Worm (Caenorhabditis elegans): Measurements from ENCODE around the gene C47D12.5.

C47D12.5 gene

DNA sequence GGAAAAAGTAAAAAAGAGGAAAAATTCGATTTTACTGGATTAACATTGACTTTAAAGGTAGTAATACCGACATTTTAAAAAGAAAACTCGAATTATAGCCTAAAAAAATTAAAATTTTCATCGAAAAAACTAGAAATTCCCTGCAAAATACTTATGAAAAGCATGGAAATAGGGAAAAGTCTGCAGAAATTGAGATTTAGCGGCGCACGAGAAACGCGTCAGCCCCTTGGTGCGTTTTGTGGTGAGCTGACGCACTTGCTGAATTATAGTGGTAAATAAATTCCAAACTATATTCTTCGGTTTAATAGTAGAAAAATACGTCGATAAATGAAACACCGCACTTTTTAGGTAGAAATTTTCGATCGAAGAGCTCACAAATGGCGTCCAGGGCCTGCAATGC is 9.4 kb upstream of the C47D12.5 start:
- TF ChIP-seq M03D4.4 (tag; optimal IDR thresholded peaks at IDR 0.05) (peak; percentile 15), mab-5 (tag; optimal IDR thresholded peaks at IDR 0.05) (no peak), sptf-1 (tag; optimal IDR thresholded peaks at IDR 0.05) (peak; percentile 63), blmp-1 (tag; optimal IDR thresholded peaks at IDR 0.05) (no peak), unc-120 (tag; optimal IDR thresholded peaks at IDR 0.05; ENCODE audit: poor library complexity, severe bottlenecking) (peak; percentile 1), unc-39 (tag; optimal IDR thresholded peaks at IDR 0.05) (no peak), mep-1 (tag; optimal IDR thresholded peaks at IDR 0.05) (peak; percentile 75), pha-4 (tag; optimal IDR thresholded peaks at IDR 0.05) (peak; percentile 9), ham-2 (GFP tag; optimal IDR thresholded peaks at IDR 0.05) (peak; percentile 17), lsy-2 (tag; optimal IDR thresholded peaks at IDR 0.05) (peak; percentile 18), ceh-39 (tag; optimal IDR thresholded peaks at IDR 0.05) (no peak), lin-13 (tag; optimal IDR thresholded peaks at IDR 0.05) (peak; percentile 50), sem-2 (GFP tag; optimal IDR thresholded peaks at IDR 0.05) (no peak)

DNA sequence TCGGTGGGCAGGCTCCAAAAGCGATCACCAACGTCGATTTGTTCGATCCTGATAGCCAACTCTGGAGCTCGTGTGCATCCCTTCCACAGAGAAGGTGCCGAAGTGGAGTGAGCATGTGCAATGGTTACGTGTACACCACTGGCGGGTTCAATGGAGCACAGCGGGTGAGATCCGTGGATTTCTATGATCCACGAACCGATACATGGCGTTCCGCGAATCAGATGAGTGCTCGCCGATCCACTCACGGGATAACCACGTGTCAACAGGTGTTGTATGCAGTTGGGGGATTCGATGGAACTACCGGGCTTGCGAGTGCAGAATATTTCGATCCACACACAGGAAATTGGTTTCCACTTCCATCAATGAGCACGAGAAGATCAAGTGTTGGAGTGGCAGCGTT is 5.8 kb upstream of the C47D12.5 start:
- TF ChIP-seq ceh-43 (GFP tag; optimal IDR thresholded peaks at IDR 0.05) = no peak
- TF ChIP-seq sem-2 (GFP tag; optimal IDR thresholded peaks at IDR 0.05) = no peak
- no peak for TF ChIP-seq zip-8 (tag; optimal IDR thresholded peaks at IDR 0.05)
- no peak for TF ChIP-seq mab-5 (tag; optimal IDR thresholded peaks at IDR 0.05)
- no peak for TF ChIP-seq nhr-76 (tag; optimal IDR thresholded peaks at IDR 0.05)
- TF ChIP-seq unc-120 (tag; optimal IDR thresholded peaks at IDR 0.05; ENCODE audit: poor library complexity, severe bottlenecking) = no peak
- no peak for TF ChIP-seq lsy-2 (tag; optimal IDR thresholded peaks at IDR 0.05)
- no peak for TF ChIP-seq flh-1 (GFP tag; optimal IDR thresholded peaks at IDR 0.05)
- TF ChIP-seq lin-13 (tag; optimal IDR thresholded peaks at IDR 0.05) = no peak
- no peak for TF ChIP-seq ham-2 (GFP tag; optimal IDR thresholded peaks at IDR 0.05)
- no peak for TF ChIP-seq snpc-4 (tag; optimal IDR thresholded peaks at IDR 0.05)
- no peak for TF ChIP-seq elt-1 (tag; optimal IDR thresholded peaks at IDR 0.05; ENCODE audit: borderline replicate concordance, insufficient read depth)
- TF ChIP-seq mep-1 (tag; optimal IDR thresholded peaks at IDR 0.05) = no peak
- no peak for TF ChIP-seq unc-62 (GFP tag; optimal IDR thresholded peaks at IDR 0.05)
- TF ChIP-seq nhr-28 (tag; optimal IDR thresholded peaks at IDR 0.05) = no peak
- no peak for TF ChIP-seq tbx-8 (GFP tag; optimal IDR thresholded peaks at IDR 0.05)
- TF ChIP-seq sptf-1 (tag; optimal IDR thresholded peaks at IDR 0.05) = no peak
- TF ChIP-seq ceh-39 (tag; optimal IDR thresholded peaks at IDR 0.05) = no peak
- TF ChIP-seq lin-32 (GFP tag; optimal IDR thresholded peaks at IDR 0.05) = no peak

DNA sequence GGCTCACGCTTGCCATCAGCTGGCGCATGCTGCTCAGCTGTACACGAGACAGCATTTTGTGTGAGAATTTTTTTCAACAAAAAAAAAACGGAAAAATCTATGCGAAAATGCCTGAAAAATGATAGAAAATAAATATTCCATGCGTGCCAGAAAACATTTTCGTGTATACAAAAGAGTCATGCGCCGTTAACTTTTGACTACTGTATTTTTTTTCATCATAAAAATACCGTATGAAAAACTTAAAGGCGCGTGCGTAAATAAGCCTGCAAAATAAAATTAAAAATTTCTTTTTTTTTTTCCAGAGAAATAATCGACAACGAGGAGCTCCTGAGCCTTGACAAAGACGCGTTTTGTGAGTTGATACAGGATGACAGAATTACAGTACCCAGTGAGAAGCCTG is 4.9 kb upstream of the C47D12.5 start:
- TF ChIP-seq ceh-43 (GFP tag; optimal IDR thresholded peaks at IDR 0.05) = no peak
- no peak for TF ChIP-seq ces-1 (GFP tag; optimal IDR thresholded peaks at IDR 0.05)
- no peak for TF ChIP-seq mep-1 (tag; optimal IDR thresholded peaks at IDR 0.05)
- TF ChIP-seq unc-39 (tag; optimal IDR thresholded peaks at IDR 0.05) = no peak
- no peak for TF ChIP-seq ham-2 (GFP tag; optimal IDR thresholded peaks at IDR 0.05)
- TF ChIP-seq nhr-12 (tag; optimal IDR thresholded peaks at IDR 0.05) = no peak
- TF ChIP-seq ceh-39 (tag; optimal IDR thresholded peaks at IDR 0.05) = no peak
- TF ChIP-seq snpc-4 (tag; optimal IDR thresholded peaks at IDR 0.05) = no peak

DNA sequence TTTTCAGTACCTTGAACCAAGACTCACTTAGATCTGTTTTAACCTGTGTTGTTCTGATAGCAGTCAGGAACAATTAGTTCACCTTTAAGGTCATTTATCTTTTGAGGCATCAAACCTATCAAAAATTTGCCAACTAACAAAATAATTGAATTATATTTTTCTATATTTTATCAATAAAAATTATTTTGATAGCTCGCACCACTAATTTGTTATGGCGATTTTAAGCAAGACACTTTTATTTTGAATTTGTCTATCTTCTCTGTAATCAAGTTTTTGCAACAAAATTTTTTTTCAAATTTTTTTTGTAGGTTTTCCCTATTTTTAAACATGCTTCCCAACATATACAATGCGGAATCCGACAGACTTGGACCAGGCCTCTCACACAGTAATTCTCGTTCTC is 3.6 kb upstream of the C47D12.5 start, which contains the start of gene kel-1:
kel-1 (plus strand) TSS at position 301 of the 400 bp plus-strand sequence.
- TF ChIP-seq nhr-76 (tag; optimal IDR thresholded peaks at IDR 0.05) (no peak), unc-39 (tag; optimal IDR thresholded peaks at IDR 0.05) (no peak)

DNA sequence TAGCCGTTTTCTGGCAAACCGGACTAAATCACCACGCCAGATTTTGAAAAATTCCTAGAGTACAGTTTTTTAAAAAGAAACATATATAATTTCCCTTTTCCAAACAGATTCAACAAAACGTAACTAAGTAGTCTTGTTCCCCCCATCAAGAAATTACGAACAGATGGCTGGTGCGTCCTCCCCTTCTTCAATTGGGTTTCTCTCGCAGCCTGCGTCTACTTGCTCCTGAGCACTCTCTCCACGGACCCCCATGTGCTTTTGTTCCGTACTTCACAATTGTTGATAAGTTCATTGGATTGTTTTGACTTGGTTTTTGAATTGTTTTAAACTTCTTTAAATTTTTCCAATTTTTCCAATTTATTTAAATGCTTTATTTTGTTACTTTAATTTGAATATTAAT is 2.9 kb upstream of the C47D12.5 start:
- TF ChIP-seq ces-1 (GFP tag; optimal IDR thresholded peaks at IDR 0.05) = peak; percentile 79
- TF ChIP-seq cnd-1 (tag; optimal IDR thresholded peaks at IDR 0.05) = peak; percentile 70
- TF ChIP-seq lin-32 (GFP tag; optimal IDR thresholded peaks at IDR 0.05) = no peak
- no peak for TF ChIP-seq nhr-28 (tag; optimal IDR thresholded peaks at IDR 0.05)
- TF ChIP-seq unc-120 (tag; optimal IDR thresholded peaks at IDR 0.05; ENCODE audit: poor library complexity, severe bottlenecking) = peak; percentile 46
- TF ChIP-seq flh-1 (GFP tag; optimal IDR thresholded peaks at IDR 0.05) = no peak

DNA sequence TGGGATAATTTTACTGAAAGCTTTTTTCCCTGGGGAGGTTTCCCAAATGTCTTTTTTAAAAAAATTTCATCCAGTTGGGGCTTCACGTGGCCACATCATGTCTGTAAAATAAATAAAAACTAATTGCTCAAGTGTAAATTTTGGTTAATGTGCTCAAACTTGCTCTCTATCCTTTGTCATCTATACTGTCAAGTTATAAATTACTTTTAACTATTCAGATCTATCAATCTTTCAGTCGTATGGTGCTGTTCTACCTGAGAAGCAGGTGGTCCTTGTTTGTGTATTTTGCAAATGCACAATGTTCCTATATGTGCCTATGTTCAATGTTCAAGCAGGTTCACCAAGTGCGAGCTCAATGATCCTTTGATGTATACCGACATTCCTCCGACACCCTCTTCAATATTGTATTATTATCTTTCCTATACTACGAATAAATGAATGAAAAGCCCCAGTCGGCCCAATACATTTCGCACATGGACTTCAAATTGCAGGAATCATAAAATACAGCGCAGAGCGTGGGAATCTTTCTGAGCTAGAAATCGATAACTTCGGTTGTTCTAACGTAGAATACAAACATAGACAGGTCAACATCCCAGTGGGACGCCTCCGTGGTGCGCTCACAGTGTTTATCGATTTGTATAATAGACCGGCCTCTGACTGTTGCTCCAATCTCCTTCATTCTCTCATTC is 3.8 kb downstream of the C47D12.5 start, which contains the start of the genes sfxn-1.4 and C47D12.4:
sfxn-1.4 (minus strand) TSS at position 101 of the 689 bp plus-strand sequence.
C47D12.4 (plus strand) TSS at position 639 of the 689 bp plus-strand sequence.
- TF ChIP-seq mls-2 (tag; optimal IDR thresholded peaks at IDR 0.05) = no peak
- peak; percentile 1 for TF ChIP-seq ceh-39 (tag; optimal IDR thresholded peaks at IDR 0.05)
- TF ChIP-seq nhr-2 (tag; optimal IDR thresholded peaks at IDR 0.05) = no peak
- TF ChIP-seq blmp-1 (tag; optimal IDR thresholded peaks at IDR 0.05) = no peak
- TF ChIP-seq lsy-2 (tag; optimal IDR thresholded peaks at IDR 0.05) = no peak
- TF ChIP-seq elt-1 (tag; optimal IDR thresholded peaks at IDR 0.05; ENCODE audit: borderline replicate concordance, insufficient read depth) = no peak
